Worm (Caenorhabditis elegans) whole organism, young adult: ENCODE measurements around the gene prde-1.
A peak's percentile ranks its signal among the peaks of the same experiment; 100 is the strongest.

Source experiments
- C06A6.2 ChIP-seq: fragments of 200-800 bp; sonication (Bioruptor generic); conservative IDR thresholded peaks from 2 replicates; pipeline ENCODE4 v1.3.6; 2022; ENCODE audit warnings: missing genetic modification characterization, missing compliant biosample characterization
- D2030.7 ChIP-seq: fragments of 200-800 bp; sonication (Bioruptor generic); IDR thresholded peaks from 2 replicates; pipeline ENCODE4 v1.3.6; 2022; ENCODE audit warnings: missing genetic modification reagents, missing genetic modification characterization, missing compliant biosample characterization
- F10E7.11 ChIP-seq: sonication (generic microtip); optimal IDR thresholded peaks from 2 replicates; lab custom pipeline; 2017; ENCODE audit warnings: mild to moderate bottlenecking, missing genetic modification characterization, moderate library complexity, missing compliant biosample characterization
- F22D6.2 ChIP-seq: sonication (generic microtip); optimal IDR thresholded peaks from 2 replicates; lab custom pipeline; 2016; ENCODE audit warnings: mild to moderate bottlenecking, missing genetic modification characterization, missing compliant biosample characterization
- F23B12.7 ChIP-seq: sonication (generic microtip); optimal IDR thresholded peaks from 2 replicates; lab custom pipeline; 2017; ENCODE audit warnings: missing genetic modification characterization, mild to moderate bottlenecking, missing compliant biosample characterization, antibody characterized with exemption, moderate library complexity; ENCODE audit not compliant: insufficient read depth
- F33H1.4 ChIP-seq: fragments of 200-800 bp; sonication (Bioruptor generic); IDR thresholded peaks from 2 replicates; pipeline ENCODE4 v1.3.6; 2022; ENCODE audit warnings: missing genetic modification reagents, missing genetic modification characterization, missing compliant biosample characterization
- F37B4.10 ChIP-seq: fragments of 200-800 bp; sonication (Bioruptor generic); IDR thresholded peaks from 2 replicates; pipeline ENCODE4 v1.3.6; 2022; ENCODE audit warnings: missing genetic modification characterization, missing compliant biosample characterization
- F49E8.2 ChIP-seq: sonication (generic microtip); optimal IDR thresholded peaks from 3 replicates; lab custom pipeline; 2017; ENCODE audit warnings: missing genetic modification characterization, mild to moderate bottlenecking, missing compliant biosample characterization, antibody characterized with exemption, moderate library complexity; ENCODE audit not compliant: insufficient read depth
- F52B5.7 ChIP-seq: sonication (generic microtip); optimal IDR thresholded peaks from 2 replicates; lab custom pipeline; 2016; ENCODE audit warnings: mild to moderate bottlenecking, missing genetic modification characterization, missing compliant biosample characterization
- F57A8.1 ChIP-seq: fragments of 200-800 bp; sonication (Bioruptor generic); optimal IDR thresholded peaks from 2 replicates; lab custom pipeline; 2018; ENCODE audit warnings: mild to moderate bottlenecking, missing genetic modification characterization, moderate library complexity, missing compliant biosample characterization
- K11D2.4 ChIP-seq: fragments of 200-800 bp; sonication (Bioruptor generic); IDR thresholded peaks from 2 replicates; pipeline ENCODE4 v1.3.6; 2022; ENCODE audit warnings: missing genetic modification reagents, missing genetic modification characterization, missing compliant biosample characterization
- K12H6.12 ChIP-seq: fragments of 200-800 bp; sonication (Bioruptor generic); optimal IDR thresholded peaks from 2 replicates; lab custom pipeline; 2018; ENCODE audit warnings: mild to moderate bottlenecking, missing genetic modification characterization, missing compliant biosample characterization
- T07F8.4 ChIP-seq: sonication (generic microtip); optimal IDR thresholded peaks from 2 replicates; lab custom pipeline; 2016; ENCODE audit warnings: mild to moderate bottlenecking, missing genetic modification characterization, moderate library complexity, missing compliant biosample characterization
- Y53F4B.3 ChIP-seq: fragments of 200-800 bp; sonication (Bioruptor generic); IDR thresholded peaks from 2 replicates; pipeline ENCODE4 v1.3.6; 2022; ENCODE audit warnings: missing genetic modification reagents, missing genetic modification characterization, missing compliant biosample characterization
- Y67H2A.10 ChIP-seq: fragments of 200-800 bp; sonication (Bioruptor generic); conservative IDR thresholded peaks from 2 replicates; pipeline ENCODE4 v1.3.6; 2022; ENCODE audit warnings: missing genetic modification reagents, missing genetic modification characterization, missing compliant biosample characterization
- Y95B8A.8 ChIP-seq: fragments of 200-800 bp; sonication (Bioruptor generic); IDR thresholded peaks from 2 replicates; pipeline ENCODE4 v1.3.6; 2022; ENCODE audit warnings: missing genetic modification reagents, missing genetic modification characterization, missing compliant biosample characterization
- attf-5 ChIP-seq: fragments of 200-800 bp; sonication (Bioruptor generic); optimal IDR thresholded peaks from 2 replicates; lab custom pipeline; 2018; ENCODE audit warnings: mild to moderate bottlenecking, missing genetic modification characterization, missing compliant biosample characterization
- attf-6 ChIP-seq: fragments of 200-800 bp; sonication (Bioruptor generic); IDR thresholded peaks from 2 replicates; pipeline ENCODE4 v1.3.6; 2022; ENCODE audit warnings: missing genetic modification reagents, missing genetic modification characterization, missing compliant biosample characterization
- bed-2 ChIP-seq: fragments of 200-800 bp; sonication (Bioruptor generic); IDR thresholded peaks from 2 replicates; pipeline ENCODE4 v1.3.6; 2022; ENCODE audit warnings: missing genetic modification reagents, missing genetic modification characterization, missing compliant biosample characterization
- ccch-3 ChIP-seq: fragments of 200-800 bp; sonication (Bioruptor generic); optimal IDR thresholded peaks from 2 replicates; lab custom pipeline; 2018; ENCODE audit warnings: mild to moderate bottlenecking, missing genetic modification characterization, missing compliant biosample characterization
- cebp-2 ChIP-seq: fragments of 200-800 bp; sonication (Bioruptor generic); IDR thresholded peaks from 2 replicates; pipeline ENCODE4 v1.3.6; 2022; ENCODE audit warnings: missing genetic modification characterization, missing compliant biosample characterization
- ceh-27 ChIP-seq: fragments of 200-800 bp; sonication (Bioruptor generic); optimal IDR thresholded peaks from 2 replicates; lab custom pipeline; 2018; ENCODE audit warnings: mild to moderate bottlenecking, missing genetic modification characterization, moderate library complexity, missing compliant biosample characterization
- ceh-91 ChIP-seq: fragments of 200-800 bp; sonication (Bioruptor generic); IDR thresholded peaks from 2 replicates; pipeline ENCODE4 v1.3.6; 2022; ENCODE audit warnings: missing genetic modification reagents, missing genetic modification characterization, missing compliant biosample characterization
- die-1 ChIP-seq: sonication (generic microtip); optimal IDR thresholded peaks from 2 replicates; lab custom pipeline; 2016; ENCODE audit warnings: missing genotype, mild to moderate bottlenecking, missing genetic modification characterization, missing compliant biosample characterization
- dox-1 ChIP-seq: fragments of 200-800 bp; sonication (Bioruptor generic); IDR thresholded peaks from 2 replicates; pipeline ENCODE4 v1.3.6; 2022; ENCODE audit warnings: missing genetic modification reagents, missing genetic modification characterization, missing compliant biosample characterization
- egl-44 ChIP-seq: fragments of 200-800 bp; sonication (Bioruptor generic); IDR thresholded peaks from 2 replicates; pipeline ENCODE4 v1.3.6; 2022; ENCODE audit warnings: missing genetic modification reagents, missing genetic modification characterization, missing compliant biosample characterization
- ets-4 ChIP-seq: fragments of 200-800 bp; sonication (Bioruptor generic); optimal IDR thresholded peaks from 2 replicates; lab custom pipeline; 2018; ENCODE audit warnings: mild to moderate bottlenecking, missing genetic modification characterization, missing compliant biosample characterization
- hmg-1.2 ChIP-seq: fragments of 200-800 bp; sonication (Bioruptor generic); IDR thresholded peaks from 2 replicates; pipeline ENCODE4 v1.3.6; 2022; ENCODE audit warnings: missing genetic modification reagents, missing genetic modification characterization, missing compliant biosample characterization
- hmg-20 ChIP-seq: fragments of 200-800 bp; sonication (Bioruptor generic); IDR thresholded peaks from 2 replicates; pipeline ENCODE4 v1.3.6; 2022; ENCODE audit warnings: missing genetic modification reagents, missing genetic modification characterization, missing compliant biosample characterization
- lsl-1 ChIP-seq: fragments of 200-800 bp; sonication (Bioruptor generic); optimal IDR thresholded peaks from 2 replicates; lab custom pipeline; 2018; ENCODE audit warnings: mild to moderate bottlenecking, missing genetic modification characterization, moderate library complexity, missing compliant biosample characterization
- lsy-27 ChIP-seq: sonication (generic microtip); optimal IDR thresholded peaks from 2 replicates; lab custom pipeline; 2017; ENCODE audit warnings: missing genetic modification characterization, mild to moderate bottlenecking, missing compliant biosample characterization, antibody characterized with exemption, missing genotype, borderline replicate concordance; ENCODE audit not compliant: insufficient read depth
- mel-28 ChIP-seq: sonication (generic microtip); optimal IDR thresholded peaks from 2 replicates; lab custom pipeline; 2016; ENCODE audit warnings: borderline replicate concordance, mild to moderate bottlenecking, missing genetic modification characterization, missing compliant biosample characterization
- pbrm-1 ChIP-seq: fragments of 200-800 bp; sonication (Bioruptor generic); IDR thresholded peaks from 2 replicates; pipeline ENCODE4 v1.3.6; 2022; ENCODE audit warnings: missing genetic modification reagents, missing genetic modification characterization, missing compliant biosample characterization
- pha-4 ChIP-seq: fragments of 150-350 bp; sonication (generic microtip); optimal IDR thresholded peaks from 2 replicates; lab custom pipeline; 2014; ENCODE audit warnings: missing biosample characterization, missing genetic modification reagents, missing genetic modification characterization
- rec-8 ChIP-seq, 2 experiments: sonication (generic microtip); optimal IDR thresholded peaks; 2 replicates each; lab custom pipeline; 2016; ENCODE audit warnings: mild to moderate bottlenecking in 2 of 2, missing genetic modification characterization in 2 of 2, missing genetic modification reagents in 2 of 2, missing genotype in 2 of 2, missing biosample characterization in 1 of 2, missing compliant biosample characterization in 1 of 2, moderate library complexity in 1 of 2
- sdz-38 ChIP-seq: sonication (generic microtip); optimal IDR thresholded peaks from 2 replicates; lab custom pipeline; 2016; ENCODE audit warnings: missing genotype, missing genetic modification characterization, missing compliant biosample characterization
- snpc-4 ChIP-seq, 5 experiments: fragments of 150-350 bp in 1 of 5; sonication (generic microtip) in 4 of 5; optimal IDR thresholded peaks; 2 replicates each; lab custom pipeline; 2014 to 2018; ENCODE audit warnings: missing genetic modification characterization in 5 of 5, missing biosample characterization in 3 of 5, antibody characterized with exemption in 2 of 5, mild to moderate bottlenecking in 2 of 5, missing compliant biosample characterization in 2 of 5, missing genotype in 2 of 5, moderate library complexity in 2 of 5, missing genetic modification reagents in 1 of 5
- xnd-1 ChIP-seq: sonication (generic microtip); optimal IDR thresholded peaks from 2 replicates; lab custom pipeline; 2016; ENCODE audit warnings: missing genotype, missing genetic modification reagents, missing genetic modification characterization, missing compliant biosample characterization
- zfh-2 ChIP-seq: fragments of 200-800 bp; sonication (Bioruptor generic); conservative IDR thresholded peaks from 2 replicates; pipeline ENCODE4 v1.3.6; 2022; ENCODE audit warnings: missing genetic modification reagents, missing genetic modification characterization, missing compliant biosample characterization
- zim-3 ChIP-seq: sonication (generic microtip); optimal IDR thresholded peaks from 2 replicates; lab custom pipeline; 2017; ENCODE audit warnings: mild to moderate bottlenecking, missing genetic modification characterization, moderate library complexity, missing compliant biosample characterization
- ztf-22 ChIP-seq: fragments of 200-800 bp; sonication (Bioruptor generic); optimal IDR thresholded peaks from 2 replicates; lab custom pipeline; 2018; ENCODE audit warnings: mild to moderate bottlenecking, missing genetic modification characterization, moderate library complexity, missing compliant biosample characterization
- ztf-25 ChIP-seq: fragments of 200-800 bp; sonication (Bioruptor generic); IDR thresholded peaks from 2 replicates; pipeline ENCODE4 v1.3.6; 2022; ENCODE audit warnings: missing genetic modification reagents, missing genetic modification characterization, missing compliant biosample characterization

Gene prde-1

DNA sequence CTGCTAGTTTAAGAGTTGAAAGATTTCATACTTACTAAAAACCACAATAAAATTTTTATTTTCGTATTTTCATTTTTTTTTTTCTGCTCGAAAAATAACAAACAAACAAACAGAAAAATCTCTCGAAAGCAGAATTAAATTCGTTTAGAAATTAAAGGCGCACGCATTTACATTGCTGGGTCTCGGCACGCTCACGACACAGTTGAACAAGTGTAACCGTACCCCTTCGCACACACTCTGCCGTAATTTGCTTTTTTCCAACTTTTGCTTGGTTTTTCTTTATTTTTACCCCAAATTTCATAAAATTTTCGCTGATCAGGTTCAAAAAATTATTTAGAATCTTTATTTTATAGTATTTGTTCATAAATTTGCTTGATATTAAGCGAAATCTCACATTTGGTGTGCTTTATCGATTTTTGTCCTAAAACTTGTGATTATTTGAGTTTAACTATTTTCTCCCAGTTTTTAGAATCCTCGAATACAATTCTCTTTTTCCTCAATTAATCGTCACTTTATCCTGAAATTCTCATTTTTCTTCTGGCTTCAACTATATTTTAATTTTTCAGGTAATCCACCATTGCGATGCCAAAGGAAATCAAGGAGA is 26.3 kb upstream of the prde-1 start, which contains the start of gene rpl-38 (continued):
- TF ChIP-seq Y53F4B.3 (GFP tag; lab: Robert Waterston, UW): no peak
- peak; percentile 63 for TF ChIP-seq hmg-1.2 (GFP tag; lab: Robert Waterston, UW)
- no peak for TF ChIP-seq F52B5.7 (tag; lab: Kevin White, UChicago)
- no peak for TF ChIP-seq F22D6.2
- no peak for TF ChIP-seq snpc-4 (GFP tag; optimal IDR thresholded peaks at IDR 0.05; lab: Kevin White, UChicago)
- TF ChIP-seq snpc-4 (tag; optimal IDR thresholded peaks at IDR 0.05; lab: Kevin White, UChicago): peak; percentile 68 to 79 (median 76)
- TF ChIP-seq ztf-25 (GFP tag; lab: Robert Waterston, UW): no peak
- peak; percentile 30 for TF ChIP-seq K12H6.12 (tag; lab: Kevin White, UChicago)
- 0 out of 2 replicates have a peak, but pooled peaks have one; percentile 48 for TF ChIP-seq Y95B8A.8
- peak; percentile 2 for TF ChIP-seq mel-28 (tag; lab: Kevin White, UChicago)
- TF ChIP-seq dox-1 (GFP tag; lab: Robert Waterston, UW): peak; percentile 66
- TF ChIP-seq attf-5 (GFP tag; lab: Kevin White, UChicago): peak; percentile 11
- no peak for TF ChIP-seq F57A8.1 (GFP tag; lab: Kevin White, UChicago)
- TF ChIP-seq D2030.7: peak; percentile 84
- no peak for TF ChIP-seq die-1 (tag; lab: Kevin White, UChicago)
- peak; percentile 19; the same call in 1 of the 2 replicates for TF ChIP-seq hmg-20 (GFP tag; lab: Robert Waterston, UW)
- TF ChIP-seq F23B12.7: peak; percentile 78
- TF ChIP-seq K11D2.4 (GFP tag; lab: Robert Waterston, UW): no peak
- peak; percentile 34 for TF ChIP-seq lsy-27 (tag; lab: Kevin White, UChicago)
- TF ChIP-seq pha-4 (tag; lab: Kevin White, UChicago): no peak
- peak; percentile 90 for TF ChIP-seq pbrm-1
- peak; percentile 66 for TF ChIP-seq ceh-91 (GFP tag; lab: Robert Waterston, UW)

DNA sequence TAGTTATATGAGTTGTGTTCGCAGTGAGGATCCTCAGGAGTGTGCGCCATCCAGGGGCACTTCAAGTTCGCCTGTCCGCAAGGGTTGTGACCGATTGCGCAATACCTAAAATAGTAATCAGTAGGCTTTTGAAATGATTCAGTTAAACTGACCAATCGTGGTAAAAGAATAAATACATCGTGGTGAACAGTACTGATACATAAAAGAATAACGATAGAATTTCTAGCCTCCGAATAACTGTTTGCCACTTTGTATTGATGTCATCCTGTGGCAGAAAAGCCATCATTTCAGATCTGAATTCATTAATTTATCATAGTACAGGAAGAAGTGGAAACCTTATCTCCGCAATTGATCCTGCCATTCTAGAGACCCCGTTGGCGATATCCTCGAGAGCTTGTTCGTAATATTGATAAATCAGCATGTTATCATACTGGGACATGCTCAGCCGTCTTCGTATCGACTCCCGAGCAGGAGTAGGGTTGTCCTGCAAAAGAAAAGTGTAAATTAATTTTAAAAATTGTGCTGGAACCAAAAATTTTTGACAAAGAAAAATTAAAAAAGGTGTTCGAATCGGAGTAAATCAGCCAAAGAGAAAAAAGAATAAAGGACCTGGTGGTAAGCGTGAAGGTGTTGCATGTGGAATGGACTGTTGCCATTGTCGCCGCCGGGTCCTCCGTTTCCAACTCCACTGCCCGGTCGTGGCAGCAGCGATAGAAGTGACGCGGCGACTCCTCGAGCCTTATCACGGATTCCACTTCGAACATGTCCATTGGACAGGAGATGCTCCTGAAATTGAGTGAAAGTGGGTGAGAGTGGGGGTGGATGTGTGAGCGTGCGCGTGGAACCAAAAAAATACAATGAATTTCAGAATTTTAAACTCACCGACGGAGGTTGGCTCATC is 24.9 kb upstream of the prde-1 start:
- TF ChIP-seq K11D2.4 (GFP tag; lab: Robert Waterston, UW): no peak
- peak; percentile 8 for TF ChIP-seq F10E7.11
- TF ChIP-seq die-1 (tag; lab: Kevin White, UChicago): peak; percentile 20
- TF ChIP-seq snpc-4 (GFP tag; optimal IDR thresholded peaks at IDR 0.05; lab: Kevin White, UChicago): no peak
- TF ChIP-seq snpc-4 (tag; optimal IDR thresholded peaks at IDR 0.05; lab: Kevin White, UChicago): peak in 2 of 4 experiments; percentile 6 to 23
- TF ChIP-seq ztf-25 (GFP tag; lab: Robert Waterston, UW): no peak
- no peak for TF ChIP-seq F23B12.7
- no peak for TF ChIP-seq zim-3 (tag; lab: Kevin White, UChicago)
- TF ChIP-seq ets-4 (GFP tag; lab: Kevin White, UChicago): no peak
- TF ChIP-seq T07F8.4 (tag; lab: Kevin White, UChicago): no peak
- TF ChIP-seq C06A6.2: no peak
- peak; percentile 37 for TF ChIP-seq ceh-27 (GFP tag; lab: Kevin White, UChicago)
- peak; percentile 62 for TF ChIP-seq zfh-2 (GFP tag; lab: Robert Waterston, UW)
- TF ChIP-seq attf-6 (GFP tag; lab: Robert Waterston, UW): peak; percentile 39; the same call in 1 of the 2 replicates
- TF ChIP-seq cebp-2: no peak
- no peak for TF ChIP-seq dox-1 (GFP tag; lab: Robert Waterston, UW)
- TF ChIP-seq egl-44 (GFP tag; lab: Robert Waterston, UW): no peak
- TF ChIP-seq F49E8.2: peak; percentile 84
- no peak for TF ChIP-seq ccch-3 (GFP tag; lab: Kevin White, UChicago)
- TF ChIP-seq xnd-1 (tag; lab: Kevin White, UChicago): peak; percentile 46
- no peak for TF ChIP-seq Y67H2A.10
- no peak for TF ChIP-seq rec-8 (tag; optimal IDR thresholded peaks at IDR 0.05; lab: Kevin White, UChicago)
- 0 out of 2 replicates have a peak, but pooled peaks have one; percentile 41 for TF ChIP-seq F33H1.4 (GFP tag; lab: Robert Waterston, UW)
- peak; percentile 42 for TF ChIP-seq lsl-1 (GFP tag; lab: Kevin White, UChicago)
- no peak for TF ChIP-seq bed-2 (GFP tag; lab: Robert Waterston, UW)
- peak; percentile 19 for TF ChIP-seq attf-5 (GFP tag; lab: Kevin White, UChicago)
- no peak for TF ChIP-seq F37B4.10 (GFP tag; lab: Robert Waterston, UW)
- no peak for TF ChIP-seq ztf-22
- TF ChIP-seq sdz-38 (tag; lab: Kevin White, UChicago): no peak
